Fruit fly (Drosophila melanogaster): ENCODE data around the gene CG12483.

dm6 chr3L:75232-75631 lies 22.9 kb downstream of the CG12483 start, which contains the start of gene CG13405:
- no peak for TF ChIP-seq Hr83 (GFP tag; optimal IDR thresholded peaks at IDR 0.05; ENCODE audit: poor library complexity, severe bottlenecking)
- no peak for TF ChIP-seq Abd-B (GFP tag; optimal IDR thresholded peaks at IDR 0.05)
- no peak for TF ChIP-seq Dfd (GFP tag; optimal IDR thresholded peaks at IDR 0.05)
- no peak for TF ChIP-seq pan (optimal IDR thresholded peaks at IDR 0.05)
- TF ChIP-seq fru (GFP tag; optimal IDR thresholded peaks at IDR 0.05) = no peak

Data from whole organism, wandering third instar larva.